Worm (Caenorhabditis elegans) whole organism, early embryonic: Measurements from ENCODE around the gene cyp-34A8.

Source experiments
- B0310.2 ChIP-seq: sonication (generic microtip); optimal IDR thresholded peaks from 2 replicates; lab custom pipeline; 2016; ENCODE audit warnings: mild to moderate bottlenecking, missing genetic modification characterization, missing compliant biosample characterization
- F13C5.2 ChIP-seq: sonication (generic microtip); optimal IDR thresholded peaks from 2 replicates; lab custom pipeline; 2017; ENCODE audit warnings: mild to moderate bottlenecking, missing genetic modification characterization, inconsistent platforms, missing compliant biosample characterization
- aly-1 ChIP-seq: sonication (generic microtip); optimal IDR thresholded peaks from 2 replicates; lab custom pipeline; 2016; ENCODE audit warnings: missing genetic modification characterization, missing compliant biosample characterization
- ama-1 ChIP-seq: fragments of 150-350 bp; optimal IDR thresholded peaks from 2 replicates; lab custom pipeline; 2014
- ceh-13 ChIP-seq: fragments of 200-800 bp; sonication (Bioruptor generic); optimal IDR thresholded peaks from 2 replicates; lab custom pipeline; 2018; ENCODE audit warnings: mild to moderate bottlenecking, missing genetic modification characterization, missing compliant biosample characterization
- ceh-36 ChIP-seq: sonication (generic microtip); optimal IDR thresholded peaks from 2 replicates; lab custom pipeline; 2016; ENCODE audit warnings: missing genetic modification characterization, inconsistent platforms, missing compliant biosample characterization
- ets-7 ChIP-seq: sonication (generic microtip); optimal IDR thresholded peaks from 2 replicates; lab custom pipeline; 2016; ENCODE audit warnings: missing genotype, missing genetic modification characterization, missing compliant biosample characterization
- flt-1 ChIP-seq: fragments of 200-800 bp; sonication (Bioruptor generic); IDR thresholded peaks from 2 replicates; pipeline ENCODE4 v1.3.6; 2022; ENCODE audit warnings: missing genetic modification characterization, missing compliant biosample characterization
- hmbx-1 ChIP-seq: sonication (generic microtip); optimal IDR thresholded peaks from 2 replicates; lab custom pipeline; 2016; ENCODE audit warnings: mild to moderate bottlenecking, missing genetic modification characterization, missing compliant biosample characterization
- hmg-4 ChIP-seq: fragments of 200-800 bp; sonication (Bioruptor generic); optimal IDR thresholded peaks from 2 replicates; lab custom pipeline; 2018; ENCODE audit warnings: mild to moderate bottlenecking, missing genetic modification characterization, missing compliant biosample characterization
- hnd-1 ChIP-seq: sonication (generic microtip); optimal IDR thresholded peaks from 2 replicates; lab custom pipeline; 2016; ENCODE audit warnings: missing genetic modification characterization, missing compliant biosample characterization
- pes-1 ChIP-seq: fragments of 200-800 bp; sonication (Bioruptor generic); IDR thresholded peaks from 2 replicates; pipeline ENCODE4 v1.3.6; 2022; ENCODE audit warnings: missing genetic modification reagents, missing genetic modification characterization, missing compliant biosample characterization
- scrt-1 ChIP-seq: fragments of 200-800 bp; sonication (Bioruptor generic); IDR thresholded peaks from 2 replicates; pipeline ENCODE4 v1.3.6; 2022; ENCODE audit warnings: missing genetic modification characterization, missing compliant biosample characterization
- sea-1 ChIP-seq: fragments of 200-800 bp; sonication (Bioruptor generic); conservative IDR thresholded peaks from 2 replicates; pipeline ENCODE4 v1.3.6; 2022; ENCODE audit warnings: missing genetic modification characterization, missing compliant biosample characterization
- tbx-11 ChIP-seq: fragments of 200-800 bp; sonication (Bioruptor generic); IDR thresholded peaks from 2 replicates; pipeline ENCODE4 v1.3.6; 2022; ENCODE audit warnings: missing genetic modification characterization, missing compliant biosample characterization
- tbx-37 ChIP-seq: fragments of 200-800 bp; sonication (Bioruptor generic); conservative IDR thresholded peaks from 2 replicates; pipeline ENCODE4 v1.3.6; 2022; ENCODE audit warnings: missing genetic modification reagents, missing genetic modification characterization, missing compliant biosample characterization
- tra-4 ChIP-seq: sonication (generic microtip); optimal IDR thresholded peaks from 2 replicates; lab custom pipeline; 2017; ENCODE audit warnings: missing genetic modification characterization, missing compliant biosample characterization

Gene cyp-34A8

DNA sequence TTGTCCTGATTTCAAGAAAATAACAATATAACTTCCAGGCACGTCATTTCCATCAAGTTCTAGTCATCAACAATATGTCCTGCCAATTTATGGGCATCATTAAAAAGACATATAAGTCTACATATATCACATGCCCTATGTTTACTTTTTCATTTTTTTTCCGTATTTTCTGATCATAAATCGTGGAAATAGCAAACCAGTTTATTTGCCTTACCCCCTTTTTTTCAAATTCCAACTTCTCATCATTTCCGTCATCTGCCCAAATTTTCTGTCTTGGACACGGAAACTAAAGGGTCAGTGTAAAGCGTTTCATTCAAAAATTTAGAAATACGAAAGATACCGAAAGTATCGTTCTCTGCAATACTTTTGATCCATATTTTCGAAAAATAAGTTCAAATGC lies 24.7 kb upstream of the cyp-34A8 start:
- TF ChIP-seq ama-1 (lab: Kevin White, UChicago): no peak
- TF ChIP-seq scrt-1: no peak
- TF ChIP-seq hmg-4 (GFP tag; lab: Kevin White, UChicago): no peak

DNA sequence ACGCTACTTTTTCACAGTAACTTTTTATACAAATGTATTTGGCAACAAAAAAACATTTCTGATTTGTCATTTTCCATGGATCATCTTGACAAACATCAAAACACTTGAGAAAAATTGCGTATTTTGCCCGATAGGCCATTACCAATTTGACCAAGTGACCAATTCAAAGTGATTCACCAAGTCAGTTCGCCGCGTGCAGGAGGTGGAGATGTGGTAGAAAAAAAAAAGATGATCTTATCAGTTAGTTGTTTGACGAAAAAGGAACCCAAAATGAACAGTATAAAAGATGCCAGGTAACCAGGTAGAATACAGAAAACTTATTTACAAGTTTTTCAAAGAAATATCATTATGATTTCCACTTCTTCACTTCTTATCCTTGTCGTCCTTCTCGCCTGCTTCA lies 21.4 kb upstream of the cyp-34A8 start, which contains the start of gene nlp-27:
Gene nlp-27, plus strand, starts transcription at position 309 of the 400 bp plus-strand sequence.
- TF ChIP-seq ceh-36 (tag; lab: Kevin White, UChicago) (no peak), aly-1 (tag; lab: Kevin White, UChicago) (no peak), tbx-11 (GFP tag; lab: Robert Waterston, UW) (no peak), ets-7 (no peak), hmbx-1 (tag; lab: Kevin White, UChicago) (no peak), flt-1 (no peak), tra-4 (no peak), ceh-13 (no peak), hmg-4 (GFP tag; lab: Kevin White, UChicago) (no peak)

DNA sequence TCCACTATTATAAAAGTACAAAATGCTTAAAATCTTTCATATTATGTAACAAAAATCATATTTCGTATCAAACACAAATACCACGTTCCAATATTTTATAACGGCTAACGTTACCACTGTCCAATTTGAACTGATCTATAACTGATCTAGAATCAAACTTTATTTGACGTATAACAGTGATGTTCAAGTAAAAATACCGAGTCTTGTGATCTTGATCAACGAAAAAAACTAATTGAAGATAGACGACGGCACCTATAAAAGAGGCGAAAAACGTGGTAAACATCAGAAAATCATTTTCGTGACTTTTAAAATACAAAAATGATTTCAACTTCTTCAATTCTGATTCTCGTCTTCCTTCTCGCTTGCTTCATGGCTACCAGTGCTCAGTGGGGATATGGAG lies 20.0 kb upstream of the cyp-34A8 start, which contains the start of gene nlp-28:
Gene nlp-28, plus strand, starts transcription at position 285 of the 400 bp plus-strand sequence.
- TF ChIP-seq tbx-37 (GFP tag; lab: Robert Waterston, UW) (no peak), tbx-11 (GFP tag; lab: Robert Waterston, UW) (no peak), hmg-4 (GFP tag; lab: Kevin White, UChicago) (no peak)

DNA sequence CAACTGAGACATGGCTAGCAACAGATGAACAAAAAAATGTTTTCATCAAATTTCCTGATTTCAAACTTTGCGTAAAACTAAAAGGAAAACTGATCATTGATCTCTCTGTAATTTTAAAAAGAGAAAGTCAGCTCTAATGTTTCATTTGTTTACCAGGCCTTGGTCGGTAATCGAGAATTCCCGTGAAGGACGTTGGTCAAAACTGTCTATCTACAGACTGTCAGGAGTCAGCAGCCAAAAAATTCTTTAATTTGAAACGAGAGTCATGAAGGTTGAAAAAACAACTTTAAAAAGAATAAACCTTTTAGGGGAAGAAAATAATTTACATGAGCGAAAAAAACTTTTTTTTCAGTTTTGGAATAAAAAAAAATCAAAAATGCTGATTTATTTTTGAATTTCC lies 17.5 kb upstream of the cyp-34A8 start:
- TF ChIP-seq F13C5.2 (no peak), ceh-36 (tag; lab: Kevin White, UChicago) (no peak), ets-7 (no peak), tra-4 (no peak), ama-1 (lab: Kevin White, UChicago) (no peak), hmg-4 (GFP tag; lab: Kevin White, UChicago) (no peak), pes-1 (GFP tag; lab: Robert Waterston, UW) (no peak), tbx-11 (GFP tag; lab: Robert Waterston, UW) (no peak), B0310.2 (tag; lab: Kevin White, UChicago) (no peak), sea-1 (GFP tag; lab: Robert Waterston, UW) (no peak)

DNA sequence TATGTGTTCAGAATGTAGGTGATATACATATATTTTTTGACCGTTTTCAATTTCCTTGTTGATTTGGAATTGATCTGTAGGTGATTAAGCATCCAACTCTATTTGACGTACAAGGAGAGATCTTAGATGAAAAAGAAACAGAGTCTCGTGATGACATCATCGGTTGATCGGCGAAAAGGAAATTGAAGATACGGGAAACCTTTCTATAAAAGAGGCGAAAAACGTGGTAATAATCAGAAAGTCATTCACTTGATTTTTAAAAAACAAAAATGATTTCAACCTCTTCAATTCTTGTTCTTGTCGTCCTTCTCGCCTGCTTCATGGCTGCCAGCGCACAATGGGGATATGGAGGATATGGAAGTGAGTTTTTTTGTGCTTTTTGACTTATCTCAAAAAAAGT lies 16.6 kb upstream of the cyp-34A8 start, which contains the start of gene nlp-29:
Gene nlp-29, plus strand, starts transcription at position 248 of the 400 bp plus-strand sequence.
- TF ChIP-seq ceh-36 (tag; lab: Kevin White, UChicago) (no peak), tbx-37 (GFP tag; lab: Robert Waterston, UW) (no peak), pes-1 (GFP tag; lab: Robert Waterston, UW) (no peak), tbx-11 (GFP tag; lab: Robert Waterston, UW) (no peak), tra-4 (no peak)

DNA sequence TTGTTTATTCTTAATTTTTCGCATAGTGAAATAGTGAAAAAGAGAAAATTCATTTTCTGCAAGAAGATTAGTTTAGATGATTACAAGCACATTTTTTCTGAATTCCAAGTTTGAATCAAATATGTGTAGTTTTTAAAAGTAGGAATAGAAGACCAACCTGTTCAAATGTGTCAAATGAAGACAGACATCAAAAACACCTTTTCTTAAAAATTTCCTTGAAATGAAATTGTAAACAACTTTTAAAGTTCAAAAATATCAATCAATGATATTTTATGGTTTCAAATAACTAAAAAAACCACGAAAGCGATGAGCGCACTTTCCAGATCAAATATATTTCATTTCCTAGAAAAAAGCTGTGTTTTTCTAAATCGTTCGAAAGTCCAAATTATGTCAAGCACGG lies 14.1 kb upstream of the cyp-34A8 start, which contains the start of gene nlp-30:
Gene nlp-30, plus strand, starts transcription at position 301 of the 400 bp plus-strand sequence.
- TF ChIP-seq scrt-1 (no peak), B0310.2 (tag; lab: Kevin White, UChicago) (no peak), hmbx-1 (tag; lab: Kevin White, UChicago) (no peak), ets-7 (no peak), tbx-37 (GFP tag; lab: Robert Waterston, UW) (no peak), pes-1 (GFP tag; lab: Robert Waterston, UW) (no peak), tra-4 (no peak), ceh-36 (tag; lab: Kevin White, UChicago) (no peak), aly-1 (tag; lab: Kevin White, UChicago) (no peak), hnd-1 (no peak), ama-1 (lab: Kevin White, UChicago) (no peak), sea-1 (GFP tag; lab: Robert Waterston, UW) (no peak), ceh-13 (no peak), tbx-11 (GFP tag; lab: Robert Waterston, UW) (no peak), F13C5.2 (no peak), hmg-4 (GFP tag; lab: Kevin White, UChicago) (no peak), flt-1 (no peak)

DNA sequence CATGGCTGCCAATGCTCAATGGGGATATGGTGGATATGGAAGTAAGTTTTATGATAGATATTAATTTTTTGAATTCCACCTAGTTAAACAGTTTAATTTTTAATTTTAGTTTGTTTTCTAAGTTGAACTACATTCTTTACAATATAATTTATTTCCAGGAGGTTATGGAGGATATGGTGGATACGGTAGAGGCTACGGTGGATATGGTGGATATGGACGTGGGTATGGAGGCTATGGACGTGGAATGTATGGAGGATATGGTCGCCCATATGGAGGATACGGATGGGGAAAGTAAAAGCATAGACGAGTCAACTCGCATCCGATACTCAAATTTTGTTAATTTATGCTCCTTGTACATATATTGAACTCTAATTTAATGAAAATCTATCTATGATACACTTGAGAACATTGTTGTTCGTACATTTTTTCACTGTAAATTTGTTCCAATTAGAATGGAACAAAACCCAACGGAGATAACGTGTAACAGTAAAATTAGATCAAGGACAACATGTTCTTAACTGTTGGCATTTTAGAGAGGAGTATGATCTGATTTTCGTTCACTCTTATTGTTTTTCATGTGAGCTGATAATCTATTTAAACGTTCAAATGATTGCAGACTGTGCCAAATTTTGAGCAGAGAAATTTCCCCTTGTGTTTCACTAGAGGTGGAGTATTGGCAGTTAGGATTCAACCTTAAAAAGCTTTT lies 12.8 kb upstream of the cyp-34A8 start:
- TF ChIP-seq hmbx-1 (tag; lab: Kevin White, UChicago) (no peak), ama-1 (lab: Kevin White, UChicago) (no peak), tra-4 (no peak), B0310.2 (tag; lab: Kevin White, UChicago) (no peak), ceh-13 (no peak), tbx-11 (GFP tag; lab: Robert Waterston, UW) (no peak), ceh-36 (tag; lab: Kevin White, UChicago) (no peak), flt-1 (no peak), pes-1 (GFP tag; lab: Robert Waterston, UW) (no peak), hmg-4 (GFP tag; lab: Kevin White, UChicago) (no peak), ets-7 (no peak)

ce11 chrV:3979819-3980218 lies 12.2 kb upstream of the cyp-34A8 start, which contains the start of gene nlp-31:
Gene nlp-31, plus strand, starts transcription at chrV:3980055.
- no peak for TF ChIP-seq flt-1
- no peak for TF ChIP-seq ceh-13
- no peak for TF ChIP-seq ama-1 (lab: Kevin White, UChicago)
- TF ChIP-seq scrt-1: no peak
- TF ChIP-seq sea-1 (GFP tag; lab: Robert Waterston, UW): no peak
- TF ChIP-seq hnd-1: no peak
- TF ChIP-seq tbx-37 (GFP tag; lab: Robert Waterston, UW): no peak
- no peak for TF ChIP-seq tbx-11 (GFP tag; lab: Robert Waterston, UW)
- no peak for TF ChIP-seq ceh-36 (tag; lab: Kevin White, UChicago)
- no peak for TF ChIP-seq hmg-4 (GFP tag; lab: Kevin White, UChicago)
- no peak for TF ChIP-seq aly-1 (tag; lab: Kevin White, UChicago)
- no peak for TF ChIP-seq pes-1 (GFP tag; lab: Robert Waterston, UW)
- TF ChIP-seq B0310.2 (tag; lab: Kevin White, UChicago): no peak
- no peak for TF ChIP-seq hmbx-1 (tag; lab: Kevin White, UChicago)
- TF ChIP-seq tra-4: no peak
- no peak for TF ChIP-seq F13C5.2
- TF ChIP-seq ets-7: no peak
